Worm (Caenorhabditis elegans) whole organism, young adult: ENCODE results near the gene C15C8.5.

Experiments used
- K11D2.4 ChIP-seq: fragments of 200-800 bp; sonication (Bioruptor generic); IDR thresholded peaks from 2 replicates; pipeline ENCODE4 v1.3.6; 2022; ENCODE audit warnings: missing genetic modification reagents, missing genetic modification characterization, missing compliant biosample characterization
- nfyb-1 ChIP-seq: fragments of 200-800 bp; sonication (Bioruptor generic); IDR thresholded peaks from 2 replicates; pipeline ENCODE4 v1.3.6; 2022; ENCODE audit warnings: missing genetic modification reagents, missing genetic modification characterization, missing compliant biosample characterization
- pbrm-1 ChIP-seq: fragments of 200-800 bp; sonication (Bioruptor generic); IDR thresholded peaks from 2 replicates; pipeline ENCODE4 v1.3.6; 2022; ENCODE audit warnings: missing genetic modification reagents, missing genetic modification characterization, missing compliant biosample characterization
- ztf-3 ChIP-seq: fragments of 200-800 bp; sonication (Bioruptor generic); optimal IDR thresholded peaks from 2 replicates; lab custom pipeline; 2018; ENCODE audit warnings: mild to moderate bottlenecking, missing genetic modification characterization, missing compliant biosample characterization

- TF ChIP-seq ztf-3: no peak
- TF ChIP-seq nfyb-1 (GFP tag; lab: Robert Waterston, UW): no peak
- TF ChIP-seq K11D2.4: no peak
- no peak for TF ChIP-seq pbrm-1
These were observed 7.0 kb downstream of the C15C8.5 start, which contains the start of gene gpa-13 for ce11 chrV:12754839-12755238.
